Worm (Caenorhabditis elegans) whole organism, late embryonic: ENCODE measurements around the gene eri-5.

Experiments
- T23F11.4 ChIP-seq: fragments of 200-800 bp; sonication (Bioruptor generic); optimal IDR thresholded peaks from 2 replicates; lab custom pipeline; 2018; ENCODE audit warnings: mild to moderate bottlenecking, missing genetic modification characterization, missing compliant biosample characterization
- ceh-22 ChIP-seq: sonication (generic microtip); optimal IDR thresholded peaks from 2 replicates; lab custom pipeline; 2017; ENCODE audit warnings: missing biosample characterization, missing genetic modification characterization
- ceh-34 ChIP-seq: sonication (generic microtip); optimal IDR thresholded peaks from 2 replicates; lab custom pipeline; 2016; ENCODE audit warnings: mild to moderate bottlenecking, missing genetic modification characterization, missing compliant biosample characterization
- ceh-45 ChIP-seq: fragments of 200-800 bp; sonication (Bioruptor generic); IDR thresholded peaks from 2 replicates; pipeline ENCODE4 v1.3.6; 2022; ENCODE audit warnings: missing genetic modification reagents, missing genetic modification characterization, missing compliant biosample characterization
- ets-4 ChIP-seq: sonication (generic microtip); optimal IDR thresholded peaks from 2 replicates; lab custom pipeline; 2016; ENCODE audit warnings: missing genetic modification characterization, missing compliant biosample characterization
- hlh-6 ChIP-seq: sonication (generic microtip); optimal IDR thresholded peaks from 2 replicates; lab custom pipeline; 2016; ENCODE audit warnings: missing genotype, missing genetic modification characterization, missing compliant biosample characterization
- mec-3 ChIP-seq: sonication (generic microtip); optimal IDR thresholded peaks from 2 replicates; lab custom pipeline; 2016; ENCODE audit warnings: borderline replicate concordance, missing genetic modification characterization, missing compliant biosample characterization
- nhr-11 ChIP-seq: fragments of 150-350 bp; optimal IDR thresholded peaks from 2 replicates; lab custom pipeline; 2014; ENCODE audit warnings: missing biosample characterization, missing genetic modification characterization
- pqm-1 ChIP-seq: sonication (generic microtip); optimal IDR thresholded peaks from 2 replicates; lab custom pipeline; 2016; ENCODE audit warnings: missing genetic modification characterization, missing compliant biosample characterization
- syd-9 ChIP-seq: sonication (generic microtip); optimal IDR thresholded peaks from 2 replicates; lab custom pipeline; 2016; ENCODE audit warnings: mild to moderate bottlenecking, missing genetic modification characterization, moderate library complexity, missing compliant biosample characterization
- unc-86 ChIP-seq: sonication (generic microtip); optimal IDR thresholded peaks from 2 replicates; lab custom pipeline; 2016; ENCODE audit warnings: missing genetic modification characterization, missing compliant biosample characterization

DNA sequence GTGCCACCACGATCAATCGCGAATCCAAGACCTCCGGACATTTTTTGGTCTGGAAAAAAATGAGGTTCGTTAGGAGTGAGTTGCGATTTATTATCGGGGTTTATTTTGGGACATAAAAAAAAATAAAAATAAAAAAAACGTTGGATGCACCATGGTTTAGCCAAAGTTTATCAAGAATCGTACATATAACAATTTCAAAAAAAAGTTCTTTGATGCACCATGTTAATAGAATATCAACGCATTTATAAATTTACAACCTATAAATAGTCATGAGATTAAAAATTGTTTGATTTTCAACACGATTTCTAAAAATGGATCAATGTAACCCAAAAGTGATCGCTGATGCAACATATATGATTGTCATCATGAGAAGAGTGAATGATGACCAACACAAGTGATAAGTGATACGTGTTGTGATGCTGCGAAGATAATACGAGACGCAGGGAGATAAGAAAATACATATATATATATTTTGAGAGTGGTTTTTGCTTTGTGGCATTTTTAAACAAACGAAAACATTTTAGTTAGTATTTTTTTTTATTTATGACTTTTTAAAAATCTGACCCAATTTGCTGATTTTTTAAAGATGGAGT is 21.8 kb downstream of the eri-5 start, which contains the start of gene Y38F2AR.12:
- TF ChIP-seq ets-4, result no peak
- TF ChIP-seq ceh-45 (GFP tag; lab: Robert Waterston, UW), result no peak
- TF ChIP-seq syd-9 (tag; lab: Kevin White, UChicago), result no peak
- TF ChIP-seq pqm-1 (tag; lab: Kevin White, UChicago), result no peak
- TF ChIP-seq mec-3, result no peak
- TF ChIP-seq hlh-6 (tag; lab: Kevin White, UChicago), result no peak
- TF ChIP-seq nhr-11 (tag; lab: Kevin White, UChicago), result no peak
- TF ChIP-seq ceh-22 (tag; lab: Kevin White, UChicago), result no peak
- no peak for TF ChIP-seq ceh-34 (tag; lab: Kevin White, UChicago)
- no peak for TF ChIP-seq unc-86 (tag; lab: Kevin White, UChicago)
- no peak for TF ChIP-seq T23F11.4 (GFP tag; lab: Kevin White, UChicago)
